Worm (Caenorhabditis elegans) whole organism, L4 larva: Measurements from ENCODE around the gene comt-4.

Source experiments
- D1046.2 ChIP-seq: fragments of 200-800 bp; sonication (Bioruptor generic); IDR thresholded peaks from 2 replicates; pipeline ENCODE4 v1.3.6; 2022; ENCODE audit warnings: missing genetic modification characterization, missing compliant biosample characterization
- F10B5.3 ChIP-seq: sonication (generic microtip); optimal IDR thresholded peaks from 2 replicates; lab custom pipeline; 2016; ENCODE audit warnings: mild to moderate bottlenecking, missing genetic modification characterization, missing compliant biosample characterization
- F44E2.7 ChIP-seq: fragments of 200-800 bp; sonication (Bioruptor generic); IDR thresholded peaks from 2 replicates; pipeline ENCODE4 v2.1.2; 2022; ENCODE audit warnings: missing genetic modification characterization, missing compliant biosample characterization
- Y105C5A.15 ChIP-seq: fragments of 200-800 bp; sonication (Bioruptor generic); IDR thresholded peaks from 2 replicates; pipeline ENCODE4 v1.3.6; 2022; ENCODE audit warnings: missing genetic modification characterization, missing compliant biosample characterization
- ceh-20 ChIP-seq: fragments of 200-800 bp; sonication (Bioruptor generic); IDR thresholded peaks from 2 replicates; pipeline ENCODE4 v1.3.6; 2022; ENCODE audit warnings: missing genetic modification reagents, missing genetic modification characterization, missing compliant biosample characterization
- ceh-28 ChIP-seq: fragments of 150-350 bp; optimal IDR thresholded peaks from 2 replicates; lab custom pipeline; 2014; ENCODE audit warnings: missing biosample characterization, missing genetic modification reagents, missing genetic modification characterization
- ceh-32 ChIP-seq: sonication (generic microtip); optimal IDR thresholded peaks from 2 replicates; lab custom pipeline; 2016; ENCODE audit warnings: mild to moderate bottlenecking, missing genetic modification characterization, missing compliant biosample characterization; ENCODE audit not compliant: poor library complexity
- ceh-44 ChIP-seq: fragments of 200-800 bp; sonication (Bioruptor generic); IDR thresholded peaks from 2 replicates; pipeline ENCODE4 v1.3.6; 2022; ENCODE audit warnings: missing genetic modification reagents, missing genetic modification characterization, missing compliant biosample characterization
- daf-12 ChIP-seq: fragments of 150-350 bp; optimal IDR thresholded peaks from 2 replicates; lab custom pipeline; 2014; ENCODE audit warnings: missing biosample characterization, missing genetic modification reagents, missing genetic modification characterization
- daf-16 ChIP-seq, 3 experiments: sonication (generic microtip); optimal IDR thresholded peaks; 2 replicates each; lab custom pipeline; 2016 to 2017; ENCODE audit warnings: missing genetic modification characterization in 3 of 3, missing genetic modification reagents in 3 of 3, mild to moderate bottlenecking in 2 of 3, missing compliant biosample characterization in 2 of 3, missing biosample characterization in 1 of 3, moderate library complexity in 1 of 3
- daf-19 ChIP-seq: fragments of 200-800 bp; sonication (Bioruptor generic); conservative IDR thresholded peaks from 2 replicates; pipeline ENCODE4 v1.3.6; 2022; ENCODE audit warnings: missing genetic modification characterization, missing compliant biosample characterization
- daf-8 ChIP-seq: fragments of 200-800 bp; sonication (Bioruptor generic); IDR thresholded peaks from 2 replicates; pipeline ENCODE4 v1.3.6; 2022; ENCODE audit warnings: missing genetic modification characterization, missing compliant biosample characterization
- dmd-8 ChIP-seq: fragments of 200-800 bp; sonication (Bioruptor generic); IDR thresholded peaks from 2 replicates; pipeline ENCODE4 v1.3.6; 2022; ENCODE audit warnings: missing genetic modification characterization, missing compliant biosample characterization
- duxl-1 ChIP-seq: sonication (generic microtip); optimal IDR thresholded peaks from 2 replicates; lab custom pipeline; 2016; ENCODE audit warnings: mild to moderate bottlenecking, missing genetic modification characterization, moderate library complexity, missing compliant biosample characterization; ENCODE audit not compliant: poor library complexity
- fkh-10 ChIP-seq: fragments of 150-350 bp; optimal IDR thresholded peaks from 2 replicates; lab custom pipeline; 2014; ENCODE audit warnings: missing biosample characterization, missing genetic modification reagents, missing genetic modification characterization
- hif-1 ChIP-seq, 2 experiments: sonication (generic microtip); optimal IDR thresholded peaks; 2 replicates each; lab custom pipeline; 2016 to 2017; ENCODE audit warnings: missing compliant biosample characterization in 2 of 2, missing genetic modification characterization in 2 of 2, missing genetic modification reagents in 2 of 2, missing genotype in 2 of 2, mild to moderate bottlenecking in 1 of 2
- hlh-11 ChIP-seq: fragments of 200-800 bp; sonication (Bioruptor generic); optimal IDR thresholded peaks from 2 replicates; lab custom pipeline; 2018; ENCODE audit warnings: mild to moderate bottlenecking, missing genetic modification characterization, missing compliant biosample characterization
- lim-7 ChIP-seq: fragments of 200-800 bp; sonication (Bioruptor generic); IDR thresholded peaks from 2 replicates; pipeline ENCODE4 v1.3.6; 2022; ENCODE audit warnings: missing genetic modification characterization, missing compliant biosample characterization
- lin-38 ChIP-seq: fragments of 200-800 bp; sonication (Bioruptor generic); IDR thresholded peaks from 2 replicates; pipeline ENCODE4 v1.3.6; 2022; ENCODE audit warnings: missing genetic modification reagents, missing genetic modification characterization, missing compliant biosample characterization
- lir-3 ChIP-seq: sonication (generic microtip); optimal IDR thresholded peaks from 2 replicates; lab custom pipeline; 2016; ENCODE audit warnings: mild to moderate bottlenecking, missing genetic modification characterization, missing compliant biosample characterization
- madf-9 ChIP-seq: fragments of 200-800 bp; sonication (Bioruptor generic); conservative IDR thresholded peaks from 2 replicates; pipeline ENCODE4 v1.3.6; 2022; ENCODE audit warnings: missing genetic modification reagents, missing genetic modification characterization, missing compliant biosample characterization
- mdl-1 ChIP-seq, 2 experiments: fragments of 150-350 bp in 1 of 2; sonication (generic microtip) in 1 of 2; optimal IDR thresholded peaks; 2 replicates each; lab custom pipeline; 2014 to 2017; ENCODE audit warnings: missing biosample characterization in 2 of 2, missing genetic modification characterization in 2 of 2
- nhr-10 ChIP-seq: fragments of 150-350 bp; optimal IDR thresholded peaks from 2 replicates; lab custom pipeline; 2014; ENCODE audit warnings: missing biosample characterization, missing genetic modification characterization
- nhr-102 ChIP-seq: sonication (generic microtip); optimal IDR thresholded peaks from 2 replicates; lab custom pipeline; 2016; ENCODE audit warnings: mild to moderate bottlenecking, missing genetic modification characterization, moderate library complexity, missing compliant biosample characterization
- nhr-111 ChIP-seq: fragments of 200-800 bp; sonication (Bioruptor generic); optimal IDR thresholded peaks from 2 replicates; lab custom pipeline; 2018; ENCODE audit warnings: mild to moderate bottlenecking, missing genetic modification characterization, missing compliant biosample characterization
- nhr-41 ChIP-seq: fragments of 200-800 bp; sonication (Bioruptor generic); IDR thresholded peaks from 2 replicates; pipeline ENCODE4 v1.3.6; 2022; ENCODE audit warnings: missing genetic modification reagents, missing genetic modification characterization, missing compliant biosample characterization
- nhr-6 ChIP-seq: fragments of 150-350 bp; optimal IDR thresholded peaks from 2 replicates; lab custom pipeline; 2014; ENCODE audit warnings: missing biosample characterization, missing genetic modification characterization
- saeg-2 ChIP-seq: fragments of 200-800 bp; sonication (Bioruptor generic); IDR thresholded peaks from 2 replicates; pipeline ENCODE4 v1.3.6; 2022; ENCODE audit warnings: missing genetic modification reagents, missing genetic modification characterization, missing compliant biosample characterization
- sdz-12 ChIP-seq: fragments of 200-800 bp; sonication (Bioruptor generic); optimal IDR thresholded peaks from 2 replicates; lab custom pipeline; 2018; ENCODE audit warnings: mild to moderate bottlenecking, missing genetic modification characterization, missing compliant biosample characterization
- set-16 ChIP-seq: fragments of 200-800 bp; sonication (Bioruptor generic); IDR thresholded peaks from 2 replicates; pipeline ENCODE4 v1.3.6; 2022; ENCODE audit warnings: missing genetic modification reagents, missing genetic modification characterization, missing compliant biosample characterization
- spr-1 ChIP-seq: sonication (generic microtip); optimal IDR thresholded peaks from 2 replicates; lab custom pipeline; 2016; ENCODE audit warnings: mild to moderate bottlenecking, missing genetic modification characterization, missing compliant biosample characterization
- tra-1 ChIP-seq: fragments of 200-800 bp; sonication (Bioruptor generic); IDR thresholded peaks from 2 replicates; pipeline ENCODE4 v1.3.6; 2022; ENCODE audit warnings: missing genetic modification reagents, missing genetic modification characterization, missing compliant biosample characterization
- unc-39 ChIP-seq: sonication (generic microtip); optimal IDR thresholded peaks from 2 replicates; lab custom pipeline; 2017; ENCODE audit warnings: missing biosample characterization, missing genetic modification characterization
- unc-62 ChIP-seq, 3 experiments: fragments of 150-350 bp in 1 of 3; sonication (generic microtip); optimal IDR thresholded peaks in 2 of 3; peaks in 1 of 3; 1 replicate in 1 of 3; 2 replicates in 2 of 3; lab custom pipeline; 2014 to 2017; ENCODE audit warnings: missing biosample characterization in 3 of 3, missing genetic modification characterization in 3 of 3, missing genetic modification reagents in 3 of 3, missing genotype in 1 of 3
- vab-7 ChIP-seq: fragments of 200-800 bp; sonication (Bioruptor generic); IDR thresholded peaks from 2 replicates; pipeline ENCODE4 v1.3.6; 2022; ENCODE audit warnings: missing genetic modification reagents, missing genetic modification characterization, missing compliant biosample characterization
- zfp-2 ChIP-seq: sonication (generic microtip); optimal IDR thresholded peaks from 2 replicates; lab custom pipeline; 2016; ENCODE audit warnings: mild to moderate bottlenecking, missing genetic modification characterization, missing compliant biosample characterization
- zfp-3 ChIP-seq: fragments of 200-800 bp; sonication (Bioruptor generic); conservative IDR thresholded peaks from 2 replicates; pipeline ENCODE4 v1.3.6; 2022; ENCODE audit warnings: missing genetic modification reagents, missing genetic modification characterization, missing compliant biosample characterization

Gene comt-4

ce11 chrV:2050790-2051189 lies 805 bp upstream of the comt-4 start (continued):
- TF ChIP-seq duxl-1 (no peak), Y105C5A.15 (GFP tag; lab: Robert Waterston, UW) (0 out of 2 replicates have a peak, but pooled peaks have one; percentile 29), set-16 (peak; percentile 98), F44E2.7 (no peak)

ce11 chrV:2045956-2046355 lies 4.0 kb downstream of the comt-4 start, which contains the start of gene Y40B10A.5:
Gene Y40B10A.5 (minus strand): TSS chrV:2046056.
- TF ChIP-seq saeg-2 (GFP tag; lab: Robert Waterston, UW) (no peak), lim-7 (no peak), ceh-32 (tag; lab: Kevin White, UChicago) (no peak), mdl-1 (tag; optimal IDR thresholded peaks at IDR 0.05; lab: Kevin White, UChicago) (no peak)

ce11 chrV:2035545-2035944 lies 14.4 kb downstream of the comt-4 start, which contains the start of gene srab-23:
Gene srab-23 (minus strand): TSS chrV:2035645.
- no peak for TF ChIP-seq tra-1
- TF ChIP-seq duxl-1: no peak
- TF ChIP-seq ceh-20 (GFP tag; lab: Robert Waterston, UW): no peak
- TF ChIP-seq ceh-44 (GFP tag; lab: Robert Waterston, UW): no peak
- TF ChIP-seq F10B5.3: no peak
- TF ChIP-seq lir-3 (tag; lab: Kevin White, UChicago): no peak
- TF ChIP-seq madf-9 (GFP tag; lab: Robert Waterston, UW): no peak
- no peak for TF ChIP-seq saeg-2 (GFP tag; lab: Robert Waterston, UW)

- TF ChIP-seq unc-62 (GFP tag; optimal IDR thresholded peaks at IDR 0.05 in 1 of 2; lab: Kevin White, UChicago) (peak in 1 of 2 experiments; percentile 33), unc-62 (tag; optimal IDR thresholded peaks at IDR 0.05; lab: Kevin White, UChicago) (no peak), daf-19 (GFP tag; lab: Robert Waterston, UW) (no peak)
- TF ChIP-seq, all 104 proteins: peak for 1
These were observed 18.5 kb downstream of the comt-4 start, which contains the start of gene hil-6 for ce11 chrV:2031454-2031853. Gene hil-6 (minus strand): TSS chrV:2031554.

ce11 chrV:2030661-2031060 lies 19.3 kb downstream of the comt-4 start:
- TF ChIP-seq set-16 (peak; percentile 75), unc-62 (GFP tag; optimal IDR thresholded peaks at IDR 0.05 in 1 of 2; lab: Kevin White, UChicago) (peak in 1 of 2 experiments; percentile 43), unc-62 (tag; optimal IDR thresholded peaks at IDR 0.05; lab: Kevin White, UChicago) (no peak), daf-16 (GFP tag; optimal IDR thresholded peaks at IDR 0.05; lab: Kevin White, UChicago) (no peak), daf-16 (tag; optimal IDR thresholded peaks at IDR 0.05; lab: Kevin White, UChicago) (no peak)

- no peak for TF ChIP-seq nhr-41 (GFP tag; lab: Robert Waterston, UW)
- peak; percentile 62 for TF ChIP-seq set-16
- no peak for TF ChIP-seq nhr-10
- TF ChIP-seq sdz-12 (GFP tag; lab: Kevin White, UChicago): no peak
- no peak for TF ChIP-seq vab-7 (GFP tag; lab: Robert Waterston, UW)
These were observed 20.1 kb downstream of the comt-4 start, which contains the start of gene F59A7.12 for ce11 chrV:2029877-2030276. Gene F59A7.12 (plus strand): TSS chrV:2030177.

- TF ChIP-seq nhr-111 (GFP tag; lab: Kevin White, UChicago) (no peak), hlh-11 (tag; lab: Kevin White, UChicago) (no peak), zfp-3 (GFP tag; lab: Robert Waterston, UW) (no peak), daf-19 (GFP tag; lab: Robert Waterston, UW) (no peak), fkh-10 (GFP tag; lab: Kevin White, UChicago) (no peak), ceh-28 (tag; lab: Kevin White, UChicago) (no peak), nhr-102 (tag; lab: Kevin White, UChicago) (no peak), dmd-8 (no peak), D1046.2 (GFP tag; lab: Robert Waterston, UW) (no peak), daf-8 (GFP tag; lab: Robert Waterston, UW) (no peak), unc-39 (tag; lab: Kevin White, UChicago) (no peak), ceh-44 (GFP tag; lab: Robert Waterston, UW) (no peak), zfp-2 (no peak), lin-38 (GFP tag; lab: Robert Waterston, UW) (no peak), mdl-1 (tag; optimal IDR thresholded peaks at IDR 0.05; lab: Kevin White, UChicago) (no peak), hif-1 (tag; optimal IDR thresholded peaks at IDR 0.05; lab: Kevin White, UChicago) (no peak), spr-1 (no peak), nhr-6 (tag; lab: Kevin White, UChicago) (no peak), daf-12 (tag; lab: Kevin White, UChicago) (no peak)
These were observed 22.2 kb downstream of the comt-4 start, which contains the start of gene srab-13 for ce11 chrV:2027787-2028186. Gene srab-13 (minus strand): TSS chrV:2027887.
